Worm (Caenorhabditis elegans) whole organism, young adult: ENCODE results near the gene cut-1.

Experiments
- B0019.2 ChIP-seq: fragments of 200-800 bp; sonication (Bioruptor generic); conservative IDR thresholded peaks from 2 replicates; pipeline ENCODE4 v1.3.6; 2022; ENCODE audit warnings: missing genetic modification reagents, missing genetic modification characterization, missing compliant biosample characterization
- F22D6.2 ChIP-seq: sonication (generic microtip); optimal IDR thresholded peaks from 2 replicates; lab custom pipeline; 2016; ENCODE audit warnings: mild to moderate bottlenecking, missing genetic modification characterization, missing compliant biosample characterization
- F33H1.4 ChIP-seq: fragments of 200-800 bp; sonication (Bioruptor generic); IDR thresholded peaks from 2 replicates; pipeline ENCODE4 v1.3.6; 2022; ENCODE audit warnings: missing genetic modification reagents, missing genetic modification characterization, missing compliant biosample characterization
- F39B2.1 ChIP-seq: fragments of 200-800 bp; sonication (Bioruptor generic); IDR thresholded peaks from 2 replicates; pipeline ENCODE4 v1.3.6; 2022; ENCODE audit warnings: missing genetic modification reagents, missing genetic modification characterization, missing compliant biosample characterization
- K11D2.4 ChIP-seq: fragments of 200-800 bp; sonication (Bioruptor generic); IDR thresholded peaks from 2 replicates; pipeline ENCODE4 v1.3.6; 2022; ENCODE audit warnings: missing genetic modification reagents, missing genetic modification characterization, missing compliant biosample characterization
- K12H6.12 ChIP-seq: fragments of 200-800 bp; sonication (Bioruptor generic); optimal IDR thresholded peaks from 2 replicates; lab custom pipeline; 2018; ENCODE audit warnings: mild to moderate bottlenecking, missing genetic modification characterization, missing compliant biosample characterization
- T26A5.8 ChIP-seq: sonication (generic microtip); optimal IDR thresholded peaks from 2 replicates; lab custom pipeline; 2016; ENCODE audit warnings: missing genetic modification characterization, missing compliant biosample characterization
- Y53F4B.3 ChIP-seq: fragments of 200-800 bp; sonication (Bioruptor generic); IDR thresholded peaks from 2 replicates; pipeline ENCODE4 v1.3.6; 2022; ENCODE audit warnings: missing genetic modification reagents, missing genetic modification characterization, missing compliant biosample characterization
- ZK185.1 ChIP-seq: sonication (generic microtip); optimal IDR thresholded peaks from 2 replicates; lab custom pipeline; 2016; ENCODE audit warnings: mild to moderate bottlenecking, missing genetic modification characterization, missing compliant biosample characterization; ENCODE audit not compliant: poor library complexity, severe bottlenecking
- ama-1 ChIP-seq, 3 experiments: fragments of 150-350 bp in 1 of 3; sonication (generic microtip) in 2 of 3; optimal IDR thresholded peaks; 2 replicates each; lab custom pipeline; 2014 to 2018; ENCODE audit warnings: missing biosample characterization in 2 of 3, missing genetic modification characterization in 2 of 3, missing genetic modification reagents in 2 of 3
- aptf-2 ChIP-seq: fragments of 200-800 bp; sonication (Bioruptor generic); conservative IDR thresholded peaks from 2 replicates; pipeline ENCODE4 v1.3.6; 2022; ENCODE audit warnings: missing genetic modification reagents, missing genetic modification characterization, missing compliant biosample characterization
- athp-1 ChIP-seq: sonication (generic microtip); optimal IDR thresholded peaks from 2 replicates; lab custom pipeline; 2017; ENCODE audit warnings: mild to moderate bottlenecking, missing genetic modification characterization, missing compliant biosample characterization
- bed-2 ChIP-seq: fragments of 200-800 bp; sonication (Bioruptor generic); IDR thresholded peaks from 2 replicates; pipeline ENCODE4 v1.3.6; 2022; ENCODE audit warnings: missing genetic modification reagents, missing genetic modification characterization, missing compliant biosample characterization
- ccch-3 ChIP-seq: fragments of 200-800 bp; sonication (Bioruptor generic); optimal IDR thresholded peaks from 2 replicates; lab custom pipeline; 2018; ENCODE audit warnings: mild to moderate bottlenecking, missing genetic modification characterization, missing compliant biosample characterization
- ceh-27 ChIP-seq: fragments of 200-800 bp; sonication (Bioruptor generic); optimal IDR thresholded peaks from 2 replicates; lab custom pipeline; 2018; ENCODE audit warnings: mild to moderate bottlenecking, missing genetic modification characterization, moderate library complexity, missing compliant biosample characterization
- ceh-91 ChIP-seq: fragments of 200-800 bp; sonication (Bioruptor generic); IDR thresholded peaks from 2 replicates; pipeline ENCODE4 v1.3.6; 2022; ENCODE audit warnings: missing genetic modification reagents, missing genetic modification characterization, missing compliant biosample characterization
- dox-1 ChIP-seq: fragments of 200-800 bp; sonication (Bioruptor generic); IDR thresholded peaks from 2 replicates; pipeline ENCODE4 v1.3.6; 2022; ENCODE audit warnings: missing genetic modification reagents, missing genetic modification characterization, missing compliant biosample characterization
- dpl-1 ChIP-seq: fragments of 150-350 bp; optimal IDR thresholded peaks from 2 replicates; lab custom pipeline; 2014; ENCODE audit warnings: missing biosample characterization, missing genetic modification reagents, missing genetic modification characterization
- efl-1 ChIP-seq: fragments of 150-350 bp; optimal IDR thresholded peaks from 2 replicates; lab custom pipeline; 2014; ENCODE audit warnings: missing biosample characterization, missing genetic modification reagents, missing genetic modification characterization
- ekl-4 ChIP-seq: fragments of 200-800 bp; sonication (Bioruptor generic); IDR thresholded peaks from 2 replicates; pipeline ENCODE4 v1.3.6; 2022; ENCODE audit warnings: missing genetic modification reagents, missing genetic modification characterization, missing compliant biosample characterization
- ets-4 ChIP-seq: fragments of 200-800 bp; sonication (Bioruptor generic); optimal IDR thresholded peaks from 2 replicates; lab custom pipeline; 2018; ENCODE audit warnings: mild to moderate bottlenecking, missing genetic modification characterization, missing compliant biosample characterization
- him-1 ChIP-seq: sonication (generic microtip); optimal IDR thresholded peaks from 2 replicates; lab custom pipeline; 2016; ENCODE audit warnings: missing genotype, missing genetic modification reagents, missing genetic modification characterization, missing compliant biosample characterization
- hmg-1.2 ChIP-seq: fragments of 200-800 bp; sonication (Bioruptor generic); IDR thresholded peaks from 2 replicates; pipeline ENCODE4 v1.3.6; 2022; ENCODE audit warnings: missing genetic modification reagents, missing genetic modification characterization, missing compliant biosample characterization
- hmg-20 ChIP-seq: fragments of 200-800 bp; sonication (Bioruptor generic); IDR thresholded peaks from 2 replicates; pipeline ENCODE4 v1.3.6; 2022; ENCODE audit warnings: missing genetic modification reagents, missing genetic modification characterization, missing compliant biosample characterization
- hrde-1 ChIP-seq: sonication (generic microtip); optimal IDR thresholded peaks from 2 replicates; lab custom pipeline; 2016; ENCODE audit warnings: missing genetic modification characterization, mild to moderate bottlenecking, missing compliant biosample characterization, moderate library complexity, missing genotype, missing genetic modification reagents, borderline replicate concordance
- let-607 ChIP-seq, 2 experiments: fragments of 200-800 bp in 1 of 2; sonication (Bioruptor generic) in 1 of 2; sonication (generic microtip) in 1 of 2; optimal IDR thresholded peaks; 2 replicates each; lab custom pipeline; 2016 to 2018; ENCODE audit warnings: mild to moderate bottlenecking in 2 of 2, missing compliant biosample characterization in 2 of 2, missing genetic modification characterization in 2 of 2, moderate library complexity in 2 of 2, missing genotype in 1 of 2
- lir-1 ChIP-seq: fragments of 200-800 bp; sonication (Bioruptor generic); conservative IDR thresholded peaks from 2 replicates; pipeline ENCODE4 v1.3.6; 2022; ENCODE audit warnings: missing genetic modification reagents, missing genetic modification characterization, missing compliant biosample characterization
- lsl-1 ChIP-seq: fragments of 200-800 bp; sonication (Bioruptor generic); optimal IDR thresholded peaks from 2 replicates; lab custom pipeline; 2018; ENCODE audit warnings: mild to moderate bottlenecking, missing genetic modification characterization, moderate library complexity, missing compliant biosample characterization
- madf-10 ChIP-seq: sonication (generic microtip); optimal IDR thresholded peaks from 2 replicates; lab custom pipeline; 2016; ENCODE audit warnings: mild to moderate bottlenecking, missing genetic modification characterization, missing compliant biosample characterization
- madf-3 ChIP-seq: fragments of 200-800 bp; sonication (Bioruptor generic); IDR thresholded peaks from 2 replicates; pipeline ENCODE4 v1.3.6; 2022; ENCODE audit warnings: missing genetic modification reagents, missing genetic modification characterization, missing compliant biosample characterization
- madf-6 ChIP-seq: fragments of 200-800 bp; sonication (Bioruptor generic); IDR thresholded peaks from 2 replicates; pipeline ENCODE4 v1.3.6; 2022; ENCODE audit warnings: missing genetic modification reagents, missing genetic modification characterization, missing compliant biosample characterization
- madf-8 ChIP-seq: fragments of 200-800 bp; sonication (Bioruptor generic); conservative IDR thresholded peaks from 2 replicates; pipeline ENCODE4 v1.3.6; 2022; ENCODE audit warnings: missing genetic modification reagents, missing genetic modification characterization, missing compliant biosample characterization
- mcd-1 ChIP-seq: fragments of 200-800 bp; sonication (Bioruptor generic); IDR thresholded peaks from 2 replicates; pipeline ENCODE4 v1.3.6; 2022; ENCODE audit warnings: missing genetic modification reagents, missing genetic modification characterization, missing compliant biosample characterization
- rcor-1 ChIP-seq: fragments of 200-800 bp; sonication (Bioruptor generic); IDR thresholded peaks from 2 replicates; pipeline ENCODE4 v1.3.6; 2022; ENCODE audit warnings: missing genetic modification reagents, missing genetic modification characterization, missing compliant biosample characterization
- rec-8 ChIP-seq, 2 experiments: sonication (generic microtip); optimal IDR thresholded peaks; 2 replicates each; lab custom pipeline; 2016; ENCODE audit warnings: mild to moderate bottlenecking in 2 of 2, missing genetic modification characterization in 2 of 2, missing genetic modification reagents in 2 of 2, missing genotype in 2 of 2, missing biosample characterization in 1 of 2, missing compliant biosample characterization in 1 of 2, moderate library complexity in 1 of 2
- snpc-1.3 ChIP-seq: sonication (generic microtip); optimal IDR thresholded peaks from 2 replicates; lab custom pipeline; 2017; ENCODE audit warnings: missing genetic modification characterization, mild to moderate bottlenecking, missing compliant biosample characterization, antibody characterized with exemption, moderate library complexity, missing genotype, missing genetic modification reagents; ENCODE audit not compliant: insufficient read depth
- snpc-3.4 ChIP-seq: sonication (generic microtip); optimal IDR thresholded peaks from 2 replicates; lab custom pipeline; 2017; ENCODE audit warnings: missing genetic modification characterization, mild to moderate bottlenecking, missing compliant biosample characterization, antibody characterized with exemption, moderate library complexity, missing genotype, missing genetic modification reagents
- snpc-4 ChIP-seq, 5 experiments: fragments of 150-350 bp in 1 of 5; sonication (generic microtip) in 4 of 5; optimal IDR thresholded peaks; 2 replicates each; lab custom pipeline; 2014 to 2018; ENCODE audit warnings: missing genetic modification characterization in 5 of 5, missing biosample characterization in 3 of 5, antibody characterized with exemption in 2 of 5, mild to moderate bottlenecking in 2 of 5, missing compliant biosample characterization in 2 of 5, missing genotype in 2 of 5, moderate library complexity in 2 of 5, missing genetic modification reagents in 1 of 5
- tbp1 ChIP-seq: fragments of 200-800 bp; sonication (Bioruptor generic); optimal IDR thresholded peaks from 2 replicates; lab custom pipeline; 2018; ENCODE audit warnings: mild to moderate bottlenecking, missing genetic modification characterization, missing compliant biosample characterization
- unc-130 ChIP-seq: sonication (generic microtip); optimal IDR thresholded peaks from 2 replicates; lab custom pipeline; 2016; ENCODE audit warnings: missing genetic modification reagents, missing genetic modification characterization, missing compliant biosample characterization
- xnd-1 ChIP-seq: sonication (generic microtip); optimal IDR thresholded peaks from 2 replicates; lab custom pipeline; 2016; ENCODE audit warnings: missing genotype, missing genetic modification reagents, missing genetic modification characterization, missing compliant biosample characterization
- ztf-18 ChIP-seq: sonication (generic microtip); optimal IDR thresholded peaks from 2 replicates; lab custom pipeline; 2016; ENCODE audit warnings: missing genotype, mild to moderate bottlenecking, missing genetic modification characterization, missing compliant biosample characterization
- ztf-25 ChIP-seq: fragments of 200-800 bp; sonication (Bioruptor generic); IDR thresholded peaks from 2 replicates; pipeline ENCODE4 v1.3.6; 2022; ENCODE audit warnings: missing genetic modification reagents, missing genetic modification characterization, missing compliant biosample characterization
- ztf-28 ChIP-seq: fragments of 200-800 bp; sonication (Bioruptor generic); IDR thresholded peaks from 2 replicates; pipeline ENCODE4 v1.3.6; 2022; ENCODE audit warnings: missing genetic modification reagents, missing genetic modification characterization, missing compliant biosample characterization

The cut-1 gene

DNA sequence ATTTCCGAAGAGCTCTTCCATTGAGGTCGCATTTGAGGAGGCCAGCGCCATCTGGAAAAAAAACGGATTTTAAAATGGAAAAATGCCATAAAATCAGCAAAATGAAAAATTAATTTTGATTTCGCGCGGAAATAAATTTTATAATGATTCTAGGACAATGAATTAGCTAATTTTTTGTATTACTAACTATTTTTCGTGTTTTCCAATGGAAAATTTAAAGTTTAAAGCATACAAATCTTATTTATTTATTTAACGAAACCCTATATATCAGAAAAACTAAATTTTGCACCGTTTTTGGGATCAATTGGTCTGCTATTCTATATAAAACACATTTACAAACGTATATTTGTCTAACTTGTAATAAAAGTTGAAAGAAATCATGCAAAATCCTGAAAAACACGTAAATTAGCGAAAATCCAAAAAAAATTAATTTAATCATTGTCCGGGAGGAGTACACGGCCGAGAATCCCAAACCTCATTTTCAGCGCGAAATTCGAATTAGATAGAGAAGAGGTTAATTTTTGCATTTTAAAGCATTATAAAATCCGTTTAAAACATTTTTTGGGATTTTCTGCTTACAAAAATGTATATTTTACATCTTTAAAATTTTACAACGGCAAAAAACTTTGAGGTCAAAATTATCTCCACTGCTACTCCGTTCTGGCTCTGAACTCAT is 21.3 kb downstream of the cut-1 start, which contains the start of gene C47G2.3:
Gene C47G2.3 (minus strand): TSS at position 51 of the 676 bp plus-strand sequence.
- 0 out of 2 replicates have a peak, but pooled peaks have one; percentile 51 for TF ChIP-seq bed-2 (GFP tag; lab: Robert Waterston, UW)
- peak; percentile 72 for TF ChIP-seq unc-130 (GFP tag; lab: Kevin White, UChicago)
- peak; percentile 49; the same call in 1 of the 2 replicates for TF ChIP-seq ceh-91
- TF ChIP-seq K11D2.4 (GFP tag; lab: Robert Waterston, UW): no peak
- peak; percentile 24 for TF ChIP-seq ceh-27 (GFP tag; lab: Kevin White, UChicago)
- TF ChIP-seq efl-1 (GFP tag; lab: Kevin White, UChicago): peak; percentile 55
- peak in 1 of 2 experiments; percentile 51 for TF ChIP-seq let-607 (tag; optimal IDR thresholded peaks at IDR 0.05; lab: Kevin White, UChicago)
- peak; percentile 42 for TF ChIP-seq xnd-1
- TF ChIP-seq aptf-2 (GFP tag; lab: Robert Waterston, UW): no peak
- TF ChIP-seq madf-10 (tag; lab: Kevin White, UChicago): peak; percentile 9
- TF ChIP-seq dpl-1 (GFP tag; lab: Kevin White, UChicago): peak; percentile 25
- TF ChIP-seq ekl-4: peak; percentile 37; the same call in 1 of the 2 replicates
- 0 out of 2 replicates have a peak, but pooled peaks have one; percentile 27 for TF ChIP-seq lir-1 (GFP tag; lab: Robert Waterston, UW)
- TF ChIP-seq lsl-1 (GFP tag; lab: Kevin White, UChicago): peak; percentile 49
- TF ChIP-seq hrde-1: peak; percentile 69
- TF ChIP-seq ama-1 (optimal IDR thresholded peaks at IDR 0.05; lab: Kevin White, UChicago): no peak
- peak in 1 of 2 experiments; percentile 6 for TF ChIP-seq ama-1 (GFP tag; optimal IDR thresholded peaks at IDR 0.05; lab: Kevin White, UChicago)
- 0 out of 2 replicates have a peak, but pooled peaks have one; percentile 39 for TF ChIP-seq rcor-1 (GFP tag; lab: Robert Waterston, UW)
- TF ChIP-seq madf-8 (GFP tag; lab: Robert Waterston, UW): peak; percentile 25
- 0 out of 2 replicates have a peak, but pooled peaks have one; percentile 8 for TF ChIP-seq hmg-1.2 (GFP tag; lab: Robert Waterston, UW)
- TF ChIP-seq ztf-18 (tag; lab: Kevin White, UChicago): peak; percentile 20
- TF ChIP-seq T26A5.8 (tag; lab: Kevin White, UChicago): no peak
- TF ChIP-seq rec-8 (tag; optimal IDR thresholded peaks at IDR 0.05; lab: Kevin White, UChicago): peak in 1 of 2 experiments; percentile 25
- TF ChIP-seq snpc-1.3 (tag; lab: Kevin White, UChicago): peak; percentile 41
- TF ChIP-seq madf-6 (GFP tag; lab: Robert Waterston, UW): peak; percentile 74
- TF ChIP-seq F22D6.2 (tag; lab: Kevin White, UChicago): no peak
- TF ChIP-seq B0019.2 (GFP tag; lab: Robert Waterston, UW): no peak
- 0 out of 2 replicates have a peak, but pooled peaks have one; percentile 26 for TF ChIP-seq hmg-20 (GFP tag; lab: Robert Waterston, UW)
- no peak for TF ChIP-seq ztf-28 (GFP tag; lab: Robert Waterston, UW)
- 0 out of 2 replicates have a peak, but pooled peaks have one; percentile 39 for TF ChIP-seq ztf-25 (GFP tag; lab: Robert Waterston, UW)
- 0 out of 2 replicates have a peak, but pooled peaks have one; percentile 3 for TF ChIP-seq F39B2.1 (GFP tag; lab: Robert Waterston, UW)
- peak; percentile 66 for TF ChIP-seq mcd-1 (GFP tag; lab: Robert Waterston, UW)
- TF ChIP-seq ccch-3 (GFP tag; lab: Kevin White, UChicago): peak; percentile 13
- peak; percentile 77 for TF ChIP-seq ZK185.1
- TF ChIP-seq tbp1 (GFP tag; lab: Kevin White, UChicago): peak; percentile 18
- peak; percentile 70 for TF ChIP-seq snpc-3.4
- TF ChIP-seq madf-3 (GFP tag; lab: Robert Waterston, UW): 0 out of 2 replicates have a peak, but pooled peaks have one; percentile 57
- no peak for TF ChIP-seq ets-4 (GFP tag; lab: Kevin White, UChicago)
- peak; percentile 38 for TF ChIP-seq him-1 (tag; lab: Kevin White, UChicago)
- TF ChIP-seq dox-1 (GFP tag; lab: Robert Waterston, UW): peak; percentile 31; the same call in 1 of the 2 replicates
- TF ChIP-seq K12H6.12 (tag; lab: Kevin White, UChicago): no peak
- peak; percentile 25 for TF ChIP-seq snpc-4 (GFP tag; optimal IDR thresholded peaks at IDR 0.05; lab: Kevin White, UChicago)
- peak in 2 of 4 experiments; percentile 45 to 49 for TF ChIP-seq snpc-4 (tag; optimal IDR thresholded peaks at IDR 0.05; lab: Kevin White, UChicago)
- no peak for TF ChIP-seq Y53F4B.3 (GFP tag; lab: Robert Waterston, UW)
- TF ChIP-seq F33H1.4 (GFP tag; lab: Robert Waterston, UW): peak; percentile 43; the same call in 1 of the 2 replicates
- peak; percentile 67 for TF ChIP-seq athp-1 (tag; lab: Kevin White, UChicago)
